Worm (Caenorhabditis elegans) whole organism, L4/young adult: ENCODE data around the gene set-27.

Experiments
- W03F9.2 ChIP-seq: fragments of 150-350 bp; optimal IDR thresholded peaks from 2 replicates; lab custom pipeline; 2014; ENCODE audit warnings: missing biosample characterization, missing genetic modification characterization
- dao-5 ChIP-seq: sonication (generic microtip); optimal IDR thresholded peaks from 2 replicates; lab custom pipeline; 2016; ENCODE audit warnings: missing genotype, missing genetic modification characterization, moderate library complexity, missing compliant biosample characterization
- him-1 ChIP-seq: sonication (generic microtip); optimal IDR thresholded peaks from 2 replicates; lab custom pipeline; 2016; ENCODE audit warnings: missing genotype, missing genetic modification reagents, missing genetic modification characterization, missing compliant biosample characterization

set-27 gene

ce11 chrIII:2700637-2701036 is at the start of gene set-27:
Gene set-27 (plus strand): TSS chrIII:2700937.
- no peak for TF ChIP-seq dao-5 (tag; lab: Kevin White, UChicago)
- TF ChIP-seq W03F9.2 (tag; lab: Kevin White, UChicago): no peak
- no peak for TF ChIP-seq him-1 (tag; lab: Kevin White, UChicago)

ce11 chrIII:2651519-2651918 is 49.2 kb upstream of the set-27 start:
- TF ChIP-seq dao-5 (tag; lab: Kevin White, UChicago) (no peak), W03F9.2 (tag; lab: Kevin White, UChicago) (no peak), him-1 (tag; lab: Kevin White, UChicago) (no peak)

- no peak for TF ChIP-seq W03F9.2 (tag; lab: Kevin White, UChicago)
- TF ChIP-seq him-1 (tag; lab: Kevin White, UChicago): no peak
- no peak for TF ChIP-seq dao-5 (tag; lab: Kevin White, UChicago)
Observed at ce11 chrIII:2652704-2653566, 47.8 kb upstream of the set-27 start.

ce11 chrIII:2656168-2656567 is 44.6 kb upstream of the set-27 start:
- no peak for TF ChIP-seq W03F9.2 (tag; lab: Kevin White, UChicago)
- TF ChIP-seq dao-5 (tag; lab: Kevin White, UChicago): no peak
- TF ChIP-seq him-1 (tag; lab: Kevin White, UChicago): no peak

- no peak for TF ChIP-seq dao-5 (tag; lab: Kevin White, UChicago)
- TF ChIP-seq him-1 (tag; lab: Kevin White, UChicago): no peak
- TF ChIP-seq W03F9.2 (tag; lab: Kevin White, UChicago): no peak
Observed at ce11 chrIII:2657783-2658182, 43.0 kb upstream of the set-27 start, which contains the start of gene let-805. Gene let-805 (plus strand): TSS chrIII:2658083.

- TF ChIP-seq dao-5 (tag; lab: Kevin White, UChicago) (no peak), him-1 (tag; lab: Kevin White, UChicago) (no peak), W03F9.2 (tag; lab: Kevin White, UChicago) (no peak)
Observed at ce11 chrIII:2675449-2675848, 25.3 kb upstream of the set-27 start.

ce11 chrIII:2676097-2676496 is 24.6 kb upstream of the set-27 start:
- TF ChIP-seq W03F9.2 (tag; lab: Kevin White, UChicago): no peak

ce11 chrIII:2678017-2678416 is 22.7 kb upstream of the set-27 start:
- TF ChIP-seq dao-5 (tag; lab: Kevin White, UChicago): no peak
- TF ChIP-seq W03F9.2 (tag; lab: Kevin White, UChicago): no peak
- no peak for TF ChIP-seq him-1 (tag; lab: Kevin White, UChicago)

- TF ChIP-seq W03F9.2 (tag; lab: Kevin White, UChicago): no peak
- no peak for TF ChIP-seq dao-5 (tag; lab: Kevin White, UChicago)
- no peak for TF ChIP-seq him-1 (tag; lab: Kevin White, UChicago)
Observed at ce11 chrIII:2679362-2679761, 21.4 kb upstream of the set-27 start.

- no peak for TF ChIP-seq dao-5 (tag; lab: Kevin White, UChicago)
- TF ChIP-seq W03F9.2 (tag; lab: Kevin White, UChicago): no peak
- no peak for TF ChIP-seq him-1 (tag; lab: Kevin White, UChicago)
Observed at ce11 chrIII:2681559-2681958, 19.2 kb upstream of the set-27 start.

ce11 chrIII:2683403-2683802 is 17.3 kb upstream of the set-27 start:
- TF ChIP-seq dao-5 (tag; lab: Kevin White, UChicago) (no peak), him-1 (tag; lab: Kevin White, UChicago) (no peak), W03F9.2 (tag; lab: Kevin White, UChicago) (no peak)

ce11 chrIII:2686064-2686463 is 14.7 kb upstream of the set-27 start, which contains the start of the genes Y71H2AL.2, Y71H2AL.4 and pbo-1:
Gene Y71H2AL.2 (plus strand): TSS chrIII:2686364.
Gene Y71H2AL.4 (plus strand): TSS chrIII:2686408.
Gene pbo-1 (minus strand): TSS chrIII:2686463.
- TF ChIP-seq dao-5 (tag; lab: Kevin White, UChicago): no peak
- no peak for TF ChIP-seq him-1 (tag; lab: Kevin White, UChicago)
- TF ChIP-seq W03F9.2 (tag; lab: Kevin White, UChicago): no peak

ce11 chrIII:2686663-2687062 is 14.1 kb upstream of the set-27 start:
- TF ChIP-seq him-1 (tag; lab: Kevin White, UChicago) (no peak), W03F9.2 (tag; lab: Kevin White, UChicago) (no peak), dao-5 (tag; lab: Kevin White, UChicago) (no peak)

- TF ChIP-seq him-1 (tag; lab: Kevin White, UChicago): no peak
- no peak for TF ChIP-seq dao-5 (tag; lab: Kevin White, UChicago)
- no peak for TF ChIP-seq W03F9.2 (tag; lab: Kevin White, UChicago)
Observed at ce11 chrIII:2687412-2687811, 13.3 kb upstream of the set-27 start.
